Worm (Caenorhabditis elegans) whole organism, L1 larva: ENCODE measurements around the gene lipl-4.

Experiments
- ces-1 ChIP-seq: fragments of 150-350 bp; optimal IDR thresholded peaks from 2 replicates; lab custom pipeline; 2014; ENCODE audit warnings: missing biosample characterization, missing genetic modification reagents, missing genetic modification characterization
- egl-13 ChIP-seq: sonication (generic microtip); optimal IDR thresholded peaks from 2 replicates; lab custom pipeline; 2016; ENCODE audit warnings: missing genotype, missing genetic modification reagents, missing genetic modification characterization, missing compliant biosample characterization
- fos-1 ChIP-seq: fragments of 150-350 bp; optimal IDR thresholded peaks from 2 replicates; lab custom pipeline; 2014; ENCODE audit warnings: missing biosample characterization, missing genetic modification characterization
- hlh-17 ChIP-seq: fragments of 200-800 bp; sonication (Bioruptor generic); optimal IDR thresholded peaks from 2 replicates; lab custom pipeline; 2018; ENCODE audit warnings: missing genetic modification characterization, mild to moderate bottlenecking, missing compliant biosample characterization, moderate library complexity, borderline replicate concordance
- snpc-4 ChIP-seq: fragments of 150-350 bp; optimal IDR thresholded peaks from 2 replicates; lab custom pipeline; 2014; ENCODE audit warnings: missing biosample characterization, missing genetic modification characterization

ce11 chrV:6576567-6576966, 26.6 kb downstream of the lipl-4 start, which contains the start of gene EGAP9.4:
- no peak for TF ChIP-seq hlh-17
- TF ChIP-seq ces-1: no peak
- TF ChIP-seq egl-13: no peak
- TF ChIP-seq snpc-4 (tag; lab: Kevin White, UChicago): no peak
- no peak for TF ChIP-seq fos-1 (tag; lab: Kevin White, UChicago)
